Fruit fly (Drosophila melanogaster) whole organism, embryonic: ENCODE data around the gene wuho.
A peak's percentile ranks its signal among the peaks of the same experiment; 100 is the strongest.

ENCODE experiments used
- Aef1 ChIP-seq: fragments of 200-800 bp; sonication (Bioruptor generic); IDR thresholded peaks from 3 replicates; pipeline ENCODE4 v1.3.6; 2022; ENCODE audit warnings: missing biosample characterization, missing genetic modification characterization
- Atf6 ChIP-seq: fragments of 200-800 bp; sonication (Bioruptor generic); IDR thresholded peaks from 2 replicates; pipeline ENCODE4 v1.3.6; 2022; ENCODE audit warnings: missing biosample characterization, missing genetic modification characterization
- B-H2 ChIP-seq: fragments of 200-800 bp; sonication (Bioruptor generic); optimal IDR thresholded peaks from 2 replicates; lab custom pipeline; 2018; ENCODE audit warnings: missing biosample characterization, mild to moderate bottlenecking, missing genetic modification characterization
- CG10543 ChIP-seq: fragments of 200-800 bp; sonication (Bioruptor generic); optimal IDR thresholded peaks from 3 replicates; lab custom pipeline; 2017; ENCODE audit warnings: missing biosample characterization, mild to moderate bottlenecking, missing genetic modification characterization, moderate library complexity
- CG10654 ChIP-seq: fragments of 200-800 bp; sonication (Bioruptor generic); optimal IDR thresholded peaks from 2 replicates; lab custom pipeline; 2016; ENCODE audit warnings: missing biosample characterization, missing genetic modification characterization
- CG11723 ChIP-seq: fragments of 200-800 bp; sonication (Bioruptor generic); optimal IDR thresholded peaks from 2 replicates; lab custom pipeline; 2017; ENCODE audit warnings: missing biosample characterization, mild to moderate bottlenecking, missing genetic modification characterization
- CG12219 ChIP-seq: fragments of 200-800 bp; sonication (Bioruptor generic); optimal IDR thresholded peaks from 3 replicates; lab custom pipeline; 2018; ENCODE audit warnings: missing biosample characterization, mild to moderate bottlenecking, missing genetic modification characterization
- CG13424 ChIP-seq: fragments of 200-800 bp; sonication (Bioruptor generic); optimal IDR thresholded peaks from 2 replicates; lab custom pipeline; 2019; ENCODE audit warnings: missing biosample characterization, mild to moderate bottlenecking, missing genetic modification characterization, moderate library complexity
- CG14014 ChIP-seq: fragments of 200-800 bp; sonication (Bioruptor generic); IDR thresholded peaks from 2 replicates; pipeline ENCODE4 v1.3.6; 2022; ENCODE audit warnings: missing biosample characterization, missing genetic modification characterization
- CG14050 ChIP-seq: fragments of 200-800 bp; sonication (Bioruptor generic); IDR thresholded peaks from 3 replicates; pipeline ENCODE4 v1.3.6; 2022; ENCODE audit warnings: missing biosample characterization, missing genetic modification characterization
- CG2712 ChIP-seq: fragments of 200-800 bp; optimal IDR thresholded peaks from 3 replicates; lab custom pipeline; 2019; ENCODE audit warnings: missing biosample characterization, mild to moderate bottlenecking, missing genetic modification characterization, moderate library complexity
- CG3281 ChIP-seq: fragments of 200-800 bp; sonication (Bioruptor generic); optimal IDR thresholded peaks from 3 replicates; lab custom pipeline; 2017; ENCODE audit warnings: missing biosample characterization, mild to moderate bottlenecking, missing genetic modification characterization
- CG6272 ChIP-seq: fragments of 200-800 bp; sonication (Bioruptor generic); IDR thresholded peaks from 2 replicates; pipeline ENCODE4 v1.3.6; 2022; ENCODE audit warnings: missing biosample characterization, missing genetic modification characterization
- CG7786 ChIP-seq: fragments of 200-800 bp; sonication (Bioruptor generic); optimal IDR thresholded peaks from 2 replicates; lab custom pipeline; 2016; ENCODE audit warnings: missing biosample characterization, missing genetic modification characterization
- CG7839 ChIP-seq: fragments of 200-800 bp; sonication (Bioruptor generic); optimal IDR thresholded peaks from 3 replicates; lab custom pipeline; 2018; ENCODE audit warnings: missing biosample characterization, mild to moderate bottlenecking, missing genetic modification characterization, moderate library complexity
- D ChIP-seq, 2 experiments: fragments of 200-800 bp in 1 of 2; fragments of >200 bp in 1 of 2; sonication (Bioruptor generic) in 1 of 2; optimal IDR thresholded peaks; 2 replicates in 1 of 2; 3 replicates in 1 of 2; lab custom pipeline; 2017; ENCODE audit warnings: mild to moderate bottlenecking in 1 of 2, missing biosample characterization in 1 of 2, missing genetic modification characterization in 1 of 2, missing genetic modification reagents in 1 of 2
- Dbx ChIP-seq: fragments of 200-800 bp; sonication (Bioruptor generic); IDR thresholded peaks from 3 replicates; pipeline ENCODE4 v1.3.6; 2022; ENCODE audit warnings: missing biosample characterization, missing genetic modification characterization
- Deaf1 ChIP-seq: fragments of 200-800 bp; optimal IDR thresholded peaks from 3 replicates; lab custom pipeline; 2019; ENCODE audit warnings: missing biosample characterization, mild to moderate bottlenecking, missing genetic modification characterization, moderate library complexity
- HLH54F ChIP-seq: fragments of 200-800 bp; sonication (Bioruptor generic); optimal IDR thresholded peaks from 3 replicates; lab custom pipeline; 2016; ENCODE audit warnings: missing biosample characterization, missing genetic modification characterization
- Lim3 ChIP-seq: fragments of 200-800 bp; sonication (Bioruptor generic); IDR thresholded peaks from 2 replicates; pipeline ENCODE4 v1.3.6; 2022; ENCODE audit warnings: missing biosample characterization, missing genetic modification characterization
- Mad ChIP-seq: fragments of 200-800 bp; sonication (Bioruptor generic); optimal IDR thresholded peaks from 2 replicates; lab custom pipeline; 2016; ENCODE audit warnings: missing biosample characterization, missing genetic modification characterization
- NfI ChIP-seq: fragments of 200-800 bp; sonication (Bioruptor generic); optimal IDR thresholded peaks from 3 replicates; lab custom pipeline; 2018; ENCODE audit warnings: missing biosample characterization, mild to moderate bottlenecking, missing genetic modification characterization, moderate library complexity
- Opbp ChIP-seq: fragments of 200-800 bp; sonication (Bioruptor generic); IDR thresholded peaks from 3 replicates; pipeline ENCODE4 v1.3.6; 2022; ENCODE audit warnings: missing biosample characterization, missing genetic modification characterization; ENCODE audit not compliant: partially characterized antibody
- Rfx ChIP-seq: fragments of 200-800 bp; sonication (Bioruptor generic); IDR thresholded peaks from 2 replicates; pipeline ENCODE4 v1.3.6; 2022; ENCODE audit warnings: missing biosample characterization, missing genetic modification characterization
- Ssrp ChIP-seq: fragments of 200-800 bp; sonication (Bioruptor generic); optimal IDR thresholded peaks from 2 replicates; lab custom pipeline; 2018; ENCODE audit warnings: missing biosample characterization, mild to moderate bottlenecking, missing genetic modification characterization, moderate library complexity
- Xbp1 ChIP-seq: fragments of 200-800 bp; sonication (Bioruptor generic); optimal IDR thresholded peaks from 3 replicates; lab custom pipeline; 2016; ENCODE audit warnings: missing biosample characterization, mild to moderate bottlenecking, missing genetic modification characterization
- Xrp1 ChIP-seq: fragments of 200-800 bp; sonication (Bioruptor generic); IDR thresholded peaks from 2 replicates; pipeline ENCODE4 v1.3.6; 2022; ENCODE audit warnings: missing biosample characterization, missing genetic modification characterization
- YL-1 ChIP-seq: fragments of 200-800 bp; sonication (Bioruptor generic); optimal IDR thresholded peaks from 3 replicates; lab custom pipeline; 2017; ENCODE audit warnings: missing biosample characterization, mild to moderate bottlenecking, missing genetic modification characterization
- amos ChIP-seq: fragments of 200-800 bp; sonication (Bioruptor generic); IDR thresholded peaks from 2 replicates; pipeline ENCODE4 v1.3.6; 2022; ENCODE audit warnings: missing biosample characterization, missing genetic modification characterization; ENCODE audit not compliant: partially characterized antibody
- bbx ChIP-seq: fragments of 200-800 bp; sonication (Bioruptor generic); IDR thresholded peaks from 2 replicates; pipeline ENCODE4 v1.3.6; 2022; ENCODE audit warnings: missing biosample characterization, missing genetic modification characterization; ENCODE audit not compliant: partially characterized antibody
- bigmax ChIP-seq: fragments of 200-800 bp; sonication (Bioruptor generic); optimal IDR thresholded peaks from 2 replicates; lab custom pipeline; 2018; ENCODE audit warnings: missing biosample characterization, mild to moderate bottlenecking, missing genetic modification characterization
- br ChIP-seq: fragments of >200 bp; optimal IDR thresholded peaks from 2 replicates; lab custom pipeline; 2017
- cas ChIP-seq: fragments of 200-800 bp; sonication (Bioruptor generic); IDR thresholded peaks from 2 replicates; pipeline ENCODE4 v1.3.6; 2022; ENCODE audit warnings: missing biosample characterization, missing genetic modification characterization
- danr ChIP-seq: fragments of 200-800 bp; sonication (Bioruptor generic); IDR thresholded peaks from 2 replicates; pipeline ENCODE4 v1.3.6; 2022; ENCODE audit warnings: missing biosample characterization, missing genetic modification characterization
- ems ChIP-seq: fragments of 200-800 bp; sonication (Bioruptor generic); optimal IDR thresholded peaks from 3 replicates; lab custom pipeline; 2016; ENCODE audit warnings: missing biosample characterization, missing genetic modification characterization
- fd64A ChIP-seq: fragments of 200-800 bp; sonication (Bioruptor generic); optimal IDR thresholded peaks from 3 replicates; lab custom pipeline; 2018; ENCODE audit warnings: missing biosample characterization, mild to moderate bottlenecking, missing genetic modification characterization
- gem ChIP-seq: fragments of 200-800 bp; sonication (Bioruptor generic); optimal IDR thresholded peaks from 2 replicates; lab custom pipeline; 2019; ENCODE audit warnings: missing biosample characterization, mild to moderate bottlenecking, missing genetic modification characterization, moderate library complexity
- gfzf ChIP-seq: fragments of 200-800 bp; sonication (Bioruptor generic); optimal IDR thresholded peaks from 2 replicates; lab custom pipeline; 2016; ENCODE audit warnings: missing biosample characterization, mild to moderate bottlenecking, missing genetic modification characterization, moderate library complexity
- her ChIP-seq: fragments of 200-800 bp; sonication (Bioruptor generic); optimal IDR thresholded peaks from 2 replicates; lab custom pipeline; 2016; ENCODE audit warnings: missing biosample characterization, missing genetic modification characterization
- klu ChIP-seq: fragments of 200-800 bp; sonication (Bioruptor generic); IDR thresholded peaks from 2 replicates; pipeline ENCODE4 v1.3.6; 2022; ENCODE audit warnings: missing biosample characterization, missing genetic modification characterization
- lola ChIP-seq, 3 experiments: fragments of >200 bp in 2 of 3; fragments of 200-800 bp in 1 of 3; sonication (Bioruptor generic) in 1 of 3; optimal IDR thresholded peaks; 2 replicates each; lab custom pipeline; 2017 to 2019; ENCODE audit warnings: missing biosample characterization in 3 of 3, missing genetic modification characterization in 3 of 3, mild to moderate bottlenecking in 1 of 3, moderate library complexity in 1 of 3
- org-1 ChIP-seq: fragments of 200-800 bp; sonication (Bioruptor generic); optimal IDR thresholded peaks from 2 replicates; lab custom pipeline; 2017; ENCODE audit warnings: missing biosample characterization, missing genetic modification characterization
- prd ChIP-seq, 3 experiments: fragments of >200 bp in 2 of 3; fragments of 200-800 bp in 1 of 3; sonication (Bioruptor generic) in 1 of 3; optimal IDR thresholded peaks in 2 of 3; IDR thresholded peaks in 1 of 3; 2 replicates in 2 of 3; 3 replicates in 1 of 3; pipeline versions ENCODE4 v1.3.6 to Lab custom; 2017 to 2022; ENCODE audit warnings: missing biosample characterization in 1 of 3, missing genetic modification characterization in 1 of 3
- pum ChIP-seq: fragments of 200-800 bp; sonication (Bioruptor generic); optimal IDR thresholded peaks from 2 replicates; lab custom pipeline; 2016; ENCODE audit warnings: missing biosample characterization, missing genetic modification characterization
- seq ChIP-seq: fragments of 200-800 bp; sonication (Bioruptor generic); IDR thresholded peaks from 2 replicates; pipeline ENCODE4 v1.3.6; 2022; ENCODE audit warnings: missing biosample characterization, missing genetic modification characterization
- slbo ChIP-seq: fragments of 200-800 bp; sonication (Bioruptor generic); IDR thresholded peaks from 2 replicates; pipeline ENCODE4 v1.3.6; 2022; ENCODE audit warnings: missing biosample characterization, missing genetic modification characterization
- tap ChIP-seq: fragments of 200-800 bp; optimal IDR thresholded peaks from 3 replicates; lab custom pipeline; 2019; ENCODE audit warnings: missing biosample characterization, mild to moderate bottlenecking, missing genetic modification characterization, moderate library complexity
- tll ChIP-seq, 2 experiments: fragments of 200-800 bp in 1 of 2; fragments of >200 bp in 1 of 2; sonication (Bioruptor generic) in 1 of 2; optimal IDR thresholded peaks; 2 replicates each; lab custom pipeline; 2017 to 2019; ENCODE audit warnings: missing biosample characterization in 2 of 2, missing genetic modification characterization in 2 of 2, mild to moderate bottlenecking in 1 of 2, moderate library complexity in 1 of 2
- tx ChIP-seq: fragments of 200-800 bp; sonication (Bioruptor generic); optimal IDR thresholded peaks from 2 replicates; lab custom pipeline; 2016; ENCODE audit warnings: missing biosample characterization, missing genetic modification characterization
- wor ChIP-seq: fragments of 200-800 bp; sonication (Bioruptor generic); IDR thresholded peaks from 2 replicates; pipeline ENCODE4 v1.3.6; 2022; ENCODE audit warnings: missing biosample characterization, missing genetic modification characterization
- zf30C ChIP-seq: fragments of 200-800 bp; sonication (Bioruptor generic); optimal IDR thresholded peaks from 3 replicates; lab custom pipeline; 2018; ENCODE audit warnings: missing biosample characterization, mild to moderate bottlenecking, missing genetic modification characterization

Gene wuho

dm6 chrX:6301052-6301451 lies 13.2 kb downstream of the wuho start, which contains the start of gene CG12219 (continued):
- no peak for TF ChIP-seq lola (GFP tag; optimal IDR thresholded peaks at IDR 0.05; lab: Kevin White, UChicago)
- TF ChIP-seq Xbp1, result no peak
- no peak for TF ChIP-seq slbo (GFP tag; lab: Robert Waterston, UW)
- TF ChIP-seq tll (GFP tag; optimal IDR thresholded peaks at IDR 0.05; lab: Kevin White, UChicago), result no peak
- TF ChIP-seq gem (tag; lab: Kevin White, UChicago), result no peak
- TF ChIP-seq fd64A (GFP tag; lab: Kevin White, UChicago), result no peak
- TF ChIP-seq wor (GFP tag; lab: Robert Waterston, UW), result no peak
- TF ChIP-seq CG7839, result no peak
- no peak for TF ChIP-seq Rfx
- peak; percentile 65 for TF ChIP-seq gfzf (GFP tag; lab: Kevin White, UChicago)
- TF ChIP-seq Opbp (GFP tag; lab: Robert Waterston, UW), result peak; percentile 63; the same call in 2 of the 3 replicates
- peak; percentile 50 for TF ChIP-seq bbx (GFP tag; lab: Robert Waterston, UW)
- TF ChIP-seq CG3281 (GFP tag; lab: Kevin White, UChicago), result no peak
- no peak for TF ChIP-seq Xrp1
- no peak for TF ChIP-seq CG12219 (GFP tag; lab: Kevin White, UChicago)
- TF ChIP-seq Mad (GFP tag; lab: Kevin White, UChicago), result no peak
- TF ChIP-seq CG10543 (GFP tag; lab: Kevin White, UChicago), result no peak
- no peak for TF ChIP-seq her (GFP tag; lab: Kevin White, UChicago)
- no peak for TF ChIP-seq CG6272 (GFP tag; lab: Robert Waterston, UW)
- no peak for TF ChIP-seq NfI (GFP tag; lab: Kevin White, UChicago)
- no peak for TF ChIP-seq CG11723 (GFP tag; lab: Kevin White, UChicago)
- no peak for TF ChIP-seq CG14050
- no peak for TF ChIP-seq zf30C (GFP tag; lab: Kevin White, UChicago)
- TF ChIP-seq CG14014 (GFP tag; lab: Robert Waterston, UW), result no peak
- TF ChIP-seq prd (optimal IDR thresholded peaks at IDR 0.05; lab: Kevin White, UChicago), result no peak
- no peak for TF ChIP-seq prd (GFP tag; IDR thresholded peaks at IDR 0.05; lab: Robert Waterston, UW)
- TF ChIP-seq CG10654 (GFP tag; lab: Kevin White, UChicago), result no peak
- TF ChIP-seq klu (GFP tag; lab: Robert Waterston, UW), result no peak
- peak; percentile 59 for TF ChIP-seq YL-1 (GFP tag; lab: Kevin White, UChicago)
- no peak for TF ChIP-seq org-1 (GFP tag; lab: Kevin White, UChicago)
- TF ChIP-seq CG7786 (GFP tag; lab: Kevin White, UChicago), result no peak
- no peak for TF ChIP-seq cas
- TF ChIP-seq HLH54F, result no peak
- no peak for TF ChIP-seq B-H2
- TF ChIP-seq tap, result no peak
- TF ChIP-seq Ssrp, result no peak
- TF ChIP-seq bigmax (GFP tag; lab: Kevin White, UChicago), result no peak
- TF ChIP-seq br (lab: Kevin White, UChicago), result no peak
- TF ChIP-seq tx (GFP tag; lab: Kevin White, UChicago), result no peak
- TF ChIP-seq CG2712 (tag; lab: Kevin White, UChicago), result no peak
- no peak for TF ChIP-seq Lim3 (GFP tag; lab: Robert Waterston, UW)
- no peak for TF ChIP-seq seq
- no peak for TF ChIP-seq ems
- TF ChIP-seq D (optimal IDR thresholded peaks at IDR 0.05; lab: Kevin White, UChicago), result no peak
- no peak for TF ChIP-seq D (GFP tag; optimal IDR thresholded peaks at IDR 0.05; lab: Kevin White, UChicago)
- no peak for TF ChIP-seq pum
- peak; percentile 71; the same call in 1 of the 2 replicates for TF ChIP-seq amos (GFP tag; lab: Robert Waterston, UW)
- TF ChIP-seq CG13424 (tag; lab: Kevin White, UChicago), result no peak
- TF ChIP-seq Deaf1, result no peak
- no peak for TF ChIP-seq Dbx
- no peak for TF ChIP-seq Aef1 (GFP tag; lab: Robert Waterston, UW)
- no peak for TF ChIP-seq danr (GFP tag; lab: Robert Waterston, UW)
- TF ChIP-seq Atf6 (GFP tag; lab: Robert Waterston, UW), result no peak
